Fruit fly (Drosophila melanogaster) whole organism, prepupa: ENCODE data around the gene Lipt2.
A peak's percentile ranks its signal among the peaks of the same experiment; 100 is the strongest.

ENCODE experiments used
- Blimp-1 ChIP-seq: fragments of 200-800 bp; sonication (Bioruptor generic); optimal IDR thresholded peaks from 3 replicates; lab custom pipeline; 2017; ENCODE audit warnings: missing biosample characterization, missing genetic modification characterization, mild to moderate bottlenecking, moderate library complexity, missing genetic modification reagents
- CG10631 ChIP-seq: fragments of 200-800 bp; sonication (Bioruptor generic); optimal IDR thresholded peaks from 2 replicates; lab custom pipeline; 2016; ENCODE audit warnings: missing biosample characterization, missing genetic modification characterization
- CG10669 ChIP-seq: fragments of 200-800 bp; sonication (Bioruptor generic); optimal IDR thresholded peaks from 3 replicates; lab custom pipeline; 2018; ENCODE audit warnings: missing biosample characterization, mild to moderate bottlenecking, missing genetic modification characterization, moderate library complexity
- CG11294 ChIP-seq: fragments of 200-800 bp; sonication (Bioruptor generic); IDR thresholded peaks from 2 replicates; pipeline ENCODE4 v1.3.6; 2022; ENCODE audit warnings: missing biosample characterization, missing genetic modification characterization
- CG11762 ChIP-seq: fragments of 200-800 bp; sonication (Bioruptor generic); optimal IDR thresholded peaks from 3 replicates; lab custom pipeline; 2016; ENCODE audit warnings: missing biosample characterization, missing genetic modification characterization; ENCODE audit not compliant: insufficient read depth
- CG11902 ChIP-seq: fragments of 200-800 bp; sonication (Bioruptor generic); optimal IDR thresholded peaks from 3 replicates; lab custom pipeline; 2016; ENCODE audit warnings: missing biosample characterization, missing genetic modification characterization
- CG15336 ChIP-seq: fragments of 200-800 bp; sonication (Bioruptor generic); IDR thresholded peaks from 2 replicates; pipeline ENCODE4 v1.3.6; 2022; ENCODE audit warnings: missing biosample characterization, missing genetic modification characterization
- CG1621 ChIP-seq: fragments of 200-800 bp; sonication (Bioruptor generic); optimal IDR thresholded peaks from 3 replicates; lab custom pipeline; 2018; ENCODE audit warnings: missing biosample characterization, mild to moderate bottlenecking, missing genetic modification characterization
- CG16779 ChIP-seq: fragments of 200-800 bp; sonication (Bioruptor generic); optimal IDR thresholded peaks from 3 replicates; lab custom pipeline; 2017; ENCODE audit warnings: missing biosample characterization, mild to moderate bottlenecking, missing genetic modification characterization
- CG3032 ChIP-seq: fragments of 200-800 bp; optimal IDR thresholded peaks from 2 replicates; lab custom pipeline; 2019; ENCODE audit warnings: missing biosample characterization, mild to moderate bottlenecking, missing genetic modification characterization, moderate library complexity
- CG31627 ChIP-seq: fragments of 200-800 bp; sonication (Bioruptor generic); optimal IDR thresholded peaks from 3 replicates; lab custom pipeline; 2016; ENCODE audit warnings: missing biosample characterization, missing genetic modification characterization
- CG34406 ChIP-seq: fragments of 200-800 bp; sonication (Bioruptor generic); optimal IDR thresholded peaks from 3 replicates; lab custom pipeline; 2016; ENCODE audit warnings: missing biosample characterization, missing genetic modification characterization
- CG3919 ChIP-seq: fragments of 200-800 bp; sonication (Bioruptor generic); optimal IDR thresholded peaks from 3 replicates; lab custom pipeline; 2016; ENCODE audit warnings: missing biosample characterization, missing genetic modification characterization
- CG4318 ChIP-seq: fragments of 200-800 bp; sonication (Bioruptor generic); optimal IDR thresholded peaks from 3 replicates; lab custom pipeline; 2017; ENCODE audit warnings: missing biosample characterization, mild to moderate bottlenecking, missing genetic modification characterization
- CG6276 ChIP-seq: fragments of 200-800 bp; sonication (Bioruptor generic); optimal IDR thresholded peaks from 2 replicates; lab custom pipeline; 2017; ENCODE audit warnings: missing biosample characterization, mild to moderate bottlenecking, missing genetic modification characterization
- CG6792 ChIP-seq: fragments of 200-800 bp; sonication (Bioruptor generic); optimal IDR thresholded peaks from 3 replicates; lab custom pipeline; 2016; ENCODE audit warnings: missing biosample characterization, missing genetic modification characterization
- CG6808 ChIP-seq: fragments of 200-800 bp; sonication (Bioruptor generic); optimal IDR thresholded peaks from 3 replicates; lab custom pipeline; 2017; ENCODE audit warnings: missing biosample characterization, missing genetic modification characterization, mild to moderate bottlenecking, moderate library complexity, missing genetic modification reagents
- CG7368 ChIP-seq: fragments of 200-800 bp; sonication (Bioruptor generic); optimal IDR thresholded peaks from 3 replicates; lab custom pipeline; 2016; ENCODE audit warnings: missing biosample characterization, missing genetic modification characterization
- CG8119 ChIP-seq: fragments of 200-800 bp; sonication (Bioruptor generic); IDR thresholded peaks from 3 replicates; pipeline ENCODE4 v1.3.6; 2022; ENCODE audit warnings: missing biosample characterization, missing genetic modification characterization
- CG8319 ChIP-seq: fragments of 200-800 bp; sonication (Bioruptor generic); optimal IDR thresholded peaks from 3 replicates; lab custom pipeline; 2016; ENCODE audit warnings: missing biosample characterization, missing genetic modification characterization
- CG8632 ChIP-seq: fragments of 200-800 bp; sonication (Bioruptor generic); optimal IDR thresholded peaks from 3 replicates; lab custom pipeline; 2016; ENCODE audit warnings: missing biosample characterization, missing genetic modification characterization
- Eip75B ChIP-seq: fragments of 200-800 bp; sonication (Bioruptor generic); optimal IDR thresholded peaks from 3 replicates; lab custom pipeline; 2016; ENCODE audit warnings: missing biosample characterization, missing genetic modification characterization
- Eip78C ChIP-seq: fragments of 200-800 bp; sonication (Bioruptor generic); peaks from one replicate; lab custom pipeline; 2016; ENCODE audit warnings: missing biosample characterization, missing genetic modification characterization
- Eip93F ChIP-seq: fragments of 200-800 bp; sonication (Bioruptor generic); optimal IDR thresholded peaks from 2 replicates; lab custom pipeline; 2016; ENCODE audit warnings: missing biosample characterization, mild to moderate bottlenecking, missing genetic modification characterization
- Ets21C ChIP-seq: fragments of 200-800 bp; sonication (Bioruptor generic); optimal IDR thresholded peaks from 3 replicates; lab custom pipeline; 2016; ENCODE audit warnings: missing biosample characterization, missing genetic modification characterization
- Ets96B ChIP-seq: fragments of 200-800 bp; optimal IDR thresholded peaks from 2 replicates; lab custom pipeline; 2019; ENCODE audit warnings: missing biosample characterization, mild to moderate bottlenecking, missing genetic modification characterization, moderate library complexity
- Gug ChIP-seq: fragments of 200-800 bp; sonication (Bioruptor generic); IDR thresholded peaks from 2 replicates; pipeline ENCODE4 v1.3.6; 2022; ENCODE audit warnings: missing biosample characterization, missing genetic modification characterization
- Hr38 ChIP-seq: sonication (Bioruptor generic); optimal IDR thresholded peaks from 2 replicates; lab custom pipeline; 2016; ENCODE audit warnings: missing biosample characterization, missing genetic modification characterization
- Hr4 ChIP-seq: fragments of 200-800 bp; sonication (Bioruptor generic); optimal IDR thresholded peaks from 3 replicates; lab custom pipeline; 2016; ENCODE audit warnings: missing biosample characterization, missing genetic modification characterization
- Met ChIP-seq: fragments of 200-800 bp; sonication (Bioruptor generic); optimal IDR thresholded peaks from 3 replicates; lab custom pipeline; 2016; ENCODE audit warnings: missing biosample characterization, missing genetic modification characterization
- Smox ChIP-seq: fragments of 200-800 bp; sonication (Bioruptor generic); optimal IDR thresholded peaks from 3 replicates; lab custom pipeline; 2016; ENCODE audit warnings: missing biosample characterization, missing genetic modification characterization
- Sox102F ChIP-seq: fragments of 200-800 bp; sonication (Bioruptor generic); optimal IDR thresholded peaks from 2 replicates; lab custom pipeline; 2016; ENCODE audit warnings: missing biosample characterization, mild to moderate bottlenecking, missing genetic modification characterization
- Sox14 ChIP-seq: fragments of 200-800 bp; sonication (Bioruptor generic); optimal IDR thresholded peaks from 3 replicates; lab custom pipeline; 2016; ENCODE audit warnings: missing biosample characterization, missing genetic modification characterization
- Sox15 ChIP-seq: fragments of 200-800 bp; sonication (Bioruptor generic); optimal IDR thresholded peaks from 3 replicates; lab custom pipeline; 2016; ENCODE audit warnings: missing biosample characterization, missing genetic modification characterization
- acj6 ChIP-seq: fragments of 200-800 bp; sonication (Bioruptor generic); optimal IDR thresholded peaks from 3 replicates; lab custom pipeline; 2016; ENCODE audit warnings: missing biosample characterization, missing genetic modification characterization
- dac ChIP-seq: fragments of 200-800 bp; sonication (Bioruptor generic); optimal IDR thresholded peaks from 2 replicates; lab custom pipeline; 2017; ENCODE audit warnings: missing biosample characterization, mild to moderate bottlenecking, missing genetic modification characterization
- dsx ChIP-seq: fragments of 200-800 bp; optimal IDR thresholded peaks from 3 replicates; lab custom pipeline; 2019; ENCODE audit warnings: missing biosample characterization, mild to moderate bottlenecking, missing genetic modification characterization, moderate library complexity; ENCODE audit not compliant: poor library complexity, severe bottlenecking
- eg ChIP-seq: fragments of 200-800 bp; sonication (Bioruptor generic); IDR thresholded peaks from 3 replicates; pipeline ENCODE4 v1.3.6; 2022; ENCODE audit warnings: missing biosample characterization, missing genetic modification characterization
- esn ChIP-seq: fragments of 200-800 bp; sonication (Bioruptor generic); optimal IDR thresholded peaks from 2 replicates; lab custom pipeline; 2016; ENCODE audit warnings: missing biosample characterization, mild to moderate bottlenecking, missing genetic modification characterization, moderate library complexity
- fd85E ChIP-seq: fragments of 200-800 bp; sonication (Bioruptor generic); optimal IDR thresholded peaks from 3 replicates; lab custom pipeline; 2016; ENCODE audit warnings: missing biosample characterization, missing genetic modification characterization
- fkh ChIP-seq: fragments of 200-800 bp; sonication (Bioruptor generic); optimal IDR thresholded peaks from 3 replicates; lab custom pipeline; 2017; ENCODE audit warnings: missing biosample characterization, mild to moderate bottlenecking, missing genetic modification characterization, moderate library complexity
- lz ChIP-seq: fragments of 200-800 bp; sonication (Bioruptor generic); optimal IDR thresholded peaks from 3 replicates; lab custom pipeline; 2016; ENCODE audit warnings: missing biosample characterization, missing genetic modification characterization
- net ChIP-seq: fragments of 200-800 bp; sonication (Bioruptor generic); optimal IDR thresholded peaks from 3 replicates; lab custom pipeline; 2016; ENCODE audit warnings: missing biosample characterization, missing genetic modification characterization
- pdm3 ChIP-seq: fragments of 200-800 bp; sonication (Bioruptor generic); optimal IDR thresholded peaks from 3 replicates; lab custom pipeline; 2016; ENCODE audit warnings: missing biosample characterization, missing genetic modification characterization
- spab ChIP-seq: fragments of 200-800 bp; sonication (Bioruptor generic); optimal IDR thresholded peaks from 2 replicates; lab custom pipeline; 2017; ENCODE audit warnings: missing biosample characterization, mild to moderate bottlenecking, missing genetic modification characterization, missing genetic modification reagents
- ss ChIP-seq, 2 experiments: fragments of 200-800 bp; sonication (Bioruptor generic); optimal IDR thresholded peaks; 2 replicates in 1 of 2; 3 replicates in 1 of 2; lab custom pipeline; 2017 to 2018; ENCODE audit warnings: mild to moderate bottlenecking in 2 of 2, missing biosample characterization in 2 of 2, missing genetic modification characterization in 2 of 2, moderate library complexity in 1 of 2
- svp ChIP-seq: fragments of 200-800 bp; sonication (Bioruptor generic); peaks from one replicate; lab custom pipeline; 2016; ENCODE audit warnings: missing biosample characterization, missing genetic modification characterization
- topi ChIP-seq: fragments of 200-800 bp; sonication (Bioruptor generic); optimal IDR thresholded peaks from 3 replicates; lab custom pipeline; 2016; ENCODE audit warnings: missing biosample characterization, missing genetic modification characterization
- vri ChIP-seq: fragments of 200-800 bp; sonication (Bioruptor generic); optimal IDR thresholded peaks from 3 replicates; lab custom pipeline; 2016; ENCODE audit warnings: missing biosample characterization, mild to moderate bottlenecking, missing genetic modification characterization

Gene Lipt2

dm6 chr3R:4457625-4458024 is 20.5 kb upstream of the Lipt2 start:
- TF ChIP-seq CG3919 (GFP tag; lab: Kevin White, UChicago) (no peak), fkh (peak; percentile 63)

dm6 chr3R:4453213-4453956 is 16.3 kb upstream of the Lipt2 start:
- no peak for TF ChIP-seq Ets96B (tag; lab: Kevin White, UChicago)
- no peak for TF ChIP-seq acj6 (GFP tag; lab: Kevin White, UChicago)
- TF ChIP-seq fkh = peak; percentile 54
- TF ChIP-seq Eip78C (GFP tag; lab: Kevin White, UChicago) = peak; percentile 66
- TF ChIP-seq CG11762 (GFP tag; lab: Kevin White, UChicago) = no peak
- TF ChIP-seq Gug (GFP tag; lab: Robert Waterston, UW) = no peak
- TF ChIP-seq Hr38 (GFP tag; lab: Kevin White, UChicago) = no peak
- TF ChIP-seq Smox (GFP tag; lab: Kevin White, UChicago) = no peak
- no peak for TF ChIP-seq Eip93F (GFP tag; lab: Kevin White, UChicago)
- no peak for TF ChIP-seq fd85E
- TF ChIP-seq topi (GFP tag; lab: Kevin White, UChicago) = no peak
- TF ChIP-seq CG3919 (GFP tag; lab: Kevin White, UChicago) = peak; percentile 30
- TF ChIP-seq CG10631 = no peak
- no peak for TF ChIP-seq CG3032 (tag; lab: Kevin White, UChicago)
- peak; percentile 71 for TF ChIP-seq CG16779
- no peak for TF ChIP-seq Ets21C
- peak; percentile 48 to 62 for TF ChIP-seq ss (GFP tag; optimal IDR thresholded peaks at IDR 0.05; lab: Kevin White, UChicago)
- peak; percentile 37 for TF ChIP-seq Sox14
- TF ChIP-seq dac (GFP tag; lab: Kevin White, UChicago) = no peak
- TF ChIP-seq CG8632 (GFP tag; lab: Kevin White, UChicago) = no peak
- peak; percentile 59; the same call in 2 of the 3 replicates for TF ChIP-seq eg (GFP tag; lab: Robert Waterston, UW)
- peak; percentile 73 for TF ChIP-seq svp
- TF ChIP-seq CG6276 (GFP tag; lab: Kevin White, UChicago) = no peak
- TF ChIP-seq CG31627 = no peak
- TF ChIP-seq CG11294 (GFP tag; lab: Robert Waterston, UW) = no peak
- peak; percentile 27 for TF ChIP-seq net
- TF ChIP-seq Blimp-1 = peak; percentile 7
- TF ChIP-seq lz = no peak
- peak; percentile 99 for TF ChIP-seq dsx (GFP tag; lab: Kevin White, UChicago)
- peak; percentile 99 for TF ChIP-seq vri (GFP tag; lab: Kevin White, UChicago)
- peak; percentile 15 for TF ChIP-seq esn (GFP tag; lab: Kevin White, UChicago)
- no peak for TF ChIP-seq CG34406
- TF ChIP-seq Sox102F (GFP tag; lab: Kevin White, UChicago) = peak; percentile 41
- no peak for TF ChIP-seq spab (GFP tag; lab: Kevin White, UChicago)
- TF ChIP-seq CG1621 = peak; percentile 67
- TF ChIP-seq CG15336 = peak; percentile 48; the same call in 1 of the 2 replicates
- TF ChIP-seq CG10669 = no peak
- no peak for TF ChIP-seq Sox15
- no peak for TF ChIP-seq CG8319 (GFP tag; lab: Kevin White, UChicago)
- no peak for TF ChIP-seq Hr4 (GFP tag; lab: Kevin White, UChicago)
- TF ChIP-seq CG6808 = peak; percentile 24
- TF ChIP-seq CG7368 (GFP tag; lab: Kevin White, UChicago) = no peak
- no peak for TF ChIP-seq CG11902 (GFP tag; lab: Kevin White, UChicago)
- peak; percentile 60; the same call in 1 of the 3 replicates for TF ChIP-seq CG8119 (GFP tag; lab: Robert Waterston, UW)
- TF ChIP-seq CG4318 (GFP tag; lab: Kevin White, UChicago) = no peak
- peak; percentile 14 for TF ChIP-seq CG6792 (GFP tag; lab: Kevin White, UChicago)
- peak; percentile 8 for TF ChIP-seq Eip75B (GFP tag; lab: Kevin White, UChicago)
- no peak for TF ChIP-seq pdm3 (GFP tag; lab: Kevin White, UChicago)
- TF ChIP-seq Met = peak; percentile 1
